Fruit fly (Drosophila melanogaster) S2 (cell line): ENCODE measurements around the gene Nle.

Experiments used
- CG8478 ChIP-seq: fragments of >200 bp; optimal IDR thresholded peaks from 2 replicates; lab custom pipeline; 2018
- CTCF ChIP-seq, 2 experiments: fragments of >200 bp; optimal IDR thresholded peaks; 2 replicates each; lab custom pipeline; 2018

DNA sequence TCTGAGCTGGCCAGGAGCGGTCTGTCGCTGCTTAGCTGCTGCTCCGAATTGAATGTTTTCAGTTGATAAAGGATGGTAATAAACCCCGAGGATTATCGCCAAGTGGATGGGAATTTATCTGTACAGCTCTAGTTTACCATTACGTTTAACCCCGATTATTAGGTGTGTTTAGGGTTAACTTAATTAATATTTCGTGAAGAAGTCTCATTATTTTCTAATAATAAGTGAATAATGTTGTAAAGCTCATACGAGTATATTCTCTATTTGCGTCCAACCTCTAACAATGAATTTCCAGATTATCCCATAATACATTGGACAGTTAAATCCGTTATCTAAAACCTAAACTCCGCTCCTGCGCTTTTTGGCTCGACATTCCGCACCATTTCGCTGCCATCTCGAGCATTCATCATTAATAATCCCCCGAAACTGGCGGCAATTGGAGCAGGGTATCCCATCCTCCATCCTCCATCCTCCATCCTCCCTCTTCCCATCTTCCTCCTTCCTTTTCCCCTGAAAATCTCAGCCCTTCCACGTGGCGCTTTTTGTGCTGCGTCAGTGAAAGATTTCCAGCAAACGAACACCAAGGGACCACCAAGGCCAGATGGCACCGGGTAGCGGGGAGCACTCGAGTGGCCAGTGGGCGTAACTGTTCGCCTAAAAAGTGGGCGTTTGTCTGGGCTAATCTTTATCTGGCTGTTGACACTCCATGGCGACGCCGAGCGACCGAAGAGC lies 41.6 kb downstream of the Nle start:
- TF ChIP-seq CG8478 (lab: Kevin White, UChicago) (no peak), CTCF (optimal IDR thresholded peaks at IDR 0.05; lab: Kevin White, UChicago) (no peak)
